Worm (Caenorhabditis elegans): ENCODE results near the gene W09G12.8.

- TF ChIP-seq skn-1 (tag; optimal IDR thresholded peaks at IDR 0.05) (no peak), nhr-21 (tag; optimal IDR thresholded peaks at IDR 0.05) (no peak)
Measured at ce11 chrIV:1209320-1209719, 16.7 kb upstream of the W09G12.8 start.
